Worm (Caenorhabditis elegans) whole organism, L4 larva: ENCODE results near the gene srt-23.

Experiments used
- D1046.2 ChIP-seq: fragments of 200-800 bp; sonication (Bioruptor generic); IDR thresholded peaks from 2 replicates; pipeline ENCODE4 v1.3.6; 2022; ENCODE audit warnings: missing genetic modification characterization, missing compliant biosample characterization
- R02D3.7 ChIP-seq: fragments of 150-350 bp; sonication (generic microtip); optimal IDR thresholded peaks from 3 replicates; lab custom pipeline; 2014; ENCODE audit warnings: missing biosample characterization, missing genetic modification characterization
- T20F7.1 ChIP-seq: fragments of 200-800 bp; sonication (Bioruptor generic); optimal IDR thresholded peaks from 2 replicates; lab custom pipeline; 2018; ENCODE audit warnings: mild to moderate bottlenecking, missing genetic modification characterization, missing compliant biosample characterization
- Y105C5A.15 ChIP-seq: fragments of 200-800 bp; sonication (Bioruptor generic); IDR thresholded peaks from 2 replicates; pipeline ENCODE4 v1.3.6; 2022; ENCODE audit warnings: missing genetic modification characterization, missing compliant biosample characterization
- Y48G9A.11 ChIP-seq: fragments of 200-800 bp; sonication (Bioruptor generic); IDR thresholded peaks from 2 replicates; pipeline ENCODE4 v1.3.6; 2022; ENCODE audit warnings: missing genetic modification reagents, missing genetic modification characterization, missing compliant biosample characterization
- aha-1 ChIP-seq: fragments of 150-350 bp; peaks from one replicate; lab custom pipeline; 2014; ENCODE audit warnings: missing biosample characterization, missing genetic modification characterization
- attf-4 ChIP-seq: sonication (generic microtip); optimal IDR thresholded peaks from 3 replicates; lab custom pipeline; 2017; ENCODE audit warnings: missing biosample characterization, missing genetic modification characterization
- ceh-32 ChIP-seq: sonication (generic microtip); optimal IDR thresholded peaks from 2 replicates; lab custom pipeline; 2016; ENCODE audit warnings: mild to moderate bottlenecking, missing genetic modification characterization, missing compliant biosample characterization; ENCODE audit not compliant: poor library complexity
- ceh-82 ChIP-seq: sonication (generic microtip); optimal IDR thresholded peaks from 2 replicates; lab custom pipeline; 2017; ENCODE audit warnings: missing biosample characterization, missing genetic modification characterization
- cey-2 ChIP-seq: sonication (generic microtip); optimal IDR thresholded peaks from 3 replicates; lab custom pipeline; 2017; ENCODE audit warnings: missing genetic modification characterization, mild to moderate bottlenecking, missing compliant biosample characterization, antibody characterized with exemption, borderline replicate concordance; ENCODE audit not compliant: insufficient read depth
- ctbp-1 ChIP-seq: fragments of 200-800 bp; sonication (Bioruptor generic); IDR thresholded peaks from 2 replicates; pipeline ENCODE4 v1.3.6; 2022; ENCODE audit warnings: missing genetic modification reagents, missing genetic modification characterization, missing compliant biosample characterization
- daf-12 ChIP-seq: fragments of 150-350 bp; optimal IDR thresholded peaks from 2 replicates; lab custom pipeline; 2014; ENCODE audit warnings: missing biosample characterization, missing genetic modification reagents, missing genetic modification characterization
- dmd-6 ChIP-seq: fragments of 200-800 bp; sonication (Bioruptor generic); IDR thresholded peaks from 2 replicates; pipeline ENCODE4 v1.3.6; 2022; ENCODE audit warnings: missing genetic modification reagents, missing genetic modification characterization, missing compliant biosample characterization
- dmd-8 ChIP-seq: fragments of 200-800 bp; sonication (Bioruptor generic); IDR thresholded peaks from 2 replicates; pipeline ENCODE4 v1.3.6; 2022; ENCODE audit warnings: missing genetic modification characterization, missing compliant biosample characterization
- jun-1 ChIP-seq: fragments of 150-350 bp; optimal IDR thresholded peaks from 2 replicates; lab custom pipeline; 2014; ENCODE audit warnings: missing biosample characterization, missing genetic modification reagents, missing genetic modification characterization
- lim-7 ChIP-seq: fragments of 200-800 bp; sonication (Bioruptor generic); IDR thresholded peaks from 2 replicates; pipeline ENCODE4 v1.3.6; 2022; ENCODE audit warnings: missing genetic modification characterization, missing compliant biosample characterization
- lin-29 ChIP-seq: fragments of 200-800 bp; sonication (Bioruptor generic); IDR thresholded peaks from 2 replicates; pipeline ENCODE4 v1.3.6; 2022; ENCODE audit warnings: missing genetic modification reagents, missing genetic modification characterization, missing compliant biosample characterization
- lin-38 ChIP-seq: fragments of 200-800 bp; sonication (Bioruptor generic); IDR thresholded peaks from 2 replicates; pipeline ENCODE4 v1.3.6; 2022; ENCODE audit warnings: missing genetic modification reagents, missing genetic modification characterization, missing compliant biosample characterization
- mdl-1 ChIP-seq, 2 experiments: fragments of 150-350 bp in 1 of 2; sonication (generic microtip) in 1 of 2; optimal IDR thresholded peaks; 2 replicates each; lab custom pipeline; 2014 to 2017; ENCODE audit warnings: missing biosample characterization in 2 of 2, missing genetic modification characterization in 2 of 2
- mep-1 ChIP-seq: fragments of 150-350 bp; sonication (generic microtip); optimal IDR thresholded peaks from 3 replicates; lab custom pipeline; 2014; ENCODE audit warnings: missing biosample characterization, missing genetic modification characterization
- mxl-2 ChIP-seq: fragments of 200-800 bp; sonication (Bioruptor generic); conservative IDR thresholded peaks from 2 replicates; pipeline ENCODE4 v1.3.6; 2022; ENCODE audit warnings: missing genetic modification reagents, missing genetic modification characterization, missing compliant biosample characterization
- nhr-25 ChIP-seq: sonication (generic microtip); optimal IDR thresholded peaks from 2 replicates; lab custom pipeline; 2017; ENCODE audit warnings: missing genetic modification characterization, mild to moderate bottlenecking, missing compliant biosample characterization, antibody characterized with exemption, moderate library complexity, borderline replicate concordance; ENCODE audit not compliant: insufficient read depth
- nhr-28 ChIP-seq: fragments of 150-350 bp; optimal IDR thresholded peaks from 2 replicates; lab custom pipeline; 2014; ENCODE audit warnings: missing biosample characterization, missing genetic modification characterization
- nhr-41 ChIP-seq: fragments of 200-800 bp; sonication (Bioruptor generic); IDR thresholded peaks from 2 replicates; pipeline ENCODE4 v1.3.6; 2022; ENCODE audit warnings: missing genetic modification reagents, missing genetic modification characterization, missing compliant biosample characterization
- nhr-48 ChIP-seq: sonication (generic microtip); optimal IDR thresholded peaks from 2 replicates; lab custom pipeline; 2016; ENCODE audit warnings: mild to moderate bottlenecking, missing genetic modification characterization, missing compliant biosample characterization
- nhr-77 ChIP-seq: fragments of 150-350 bp; optimal IDR thresholded peaks from 2 replicates; lab custom pipeline; 2014; ENCODE audit warnings: missing biosample characterization, missing genetic modification characterization
- pqm-1 ChIP-seq: sonication (generic microtip); optimal IDR thresholded peaks from 2 replicates; lab custom pipeline; 2017; ENCODE audit warnings: missing biosample characterization, missing genetic modification characterization
- sdz-12 ChIP-seq: fragments of 200-800 bp; sonication (Bioruptor generic); optimal IDR thresholded peaks from 2 replicates; lab custom pipeline; 2018; ENCODE audit warnings: mild to moderate bottlenecking, missing genetic modification characterization, missing compliant biosample characterization
- snpc-1.2 ChIP-seq: fragments of 200-800 bp; sonication (Bioruptor generic); IDR thresholded peaks from 2 replicates; pipeline ENCODE4 v1.3.6; 2022; ENCODE audit warnings: missing genetic modification reagents, missing genetic modification characterization, missing compliant biosample characterization
- snpc-4 ChIP-seq: fragments of 150-350 bp; optimal IDR thresholded peaks from 2 replicates; lab custom pipeline; 2014; ENCODE audit warnings: missing biosample characterization, missing genetic modification characterization
- spr-3 ChIP-seq: fragments of 200-800 bp; sonication (Bioruptor generic); optimal IDR thresholded peaks from 2 replicates; lab custom pipeline; 2018; ENCODE audit warnings: mild to moderate bottlenecking, missing genetic modification characterization, missing compliant biosample characterization
- tra-1 ChIP-seq: fragments of 200-800 bp; sonication (Bioruptor generic); IDR thresholded peaks from 2 replicates; pipeline ENCODE4 v1.3.6; 2022; ENCODE audit warnings: missing genetic modification reagents, missing genetic modification characterization, missing compliant biosample characterization
- unc-39 ChIP-seq: sonication (generic microtip); optimal IDR thresholded peaks from 2 replicates; lab custom pipeline; 2017; ENCODE audit warnings: missing biosample characterization, missing genetic modification characterization
- unc-62 ChIP-seq, 3 experiments: fragments of 150-350 bp in 1 of 3; sonication (generic microtip); optimal IDR thresholded peaks in 2 of 3; peaks in 1 of 3; 1 replicate in 1 of 3; 2 replicates in 2 of 3; lab custom pipeline; 2014 to 2017; ENCODE audit warnings: missing biosample characterization in 3 of 3, missing genetic modification characterization in 3 of 3, missing genetic modification reagents in 3 of 3, missing genotype in 1 of 3
- vab-7 ChIP-seq: fragments of 200-800 bp; sonication (Bioruptor generic); IDR thresholded peaks from 2 replicates; pipeline ENCODE4 v1.3.6; 2022; ENCODE audit warnings: missing genetic modification reagents, missing genetic modification characterization, missing compliant biosample characterization
- zfp-2 ChIP-seq: sonication (generic microtip); optimal IDR thresholded peaks from 2 replicates; lab custom pipeline; 2016; ENCODE audit warnings: mild to moderate bottlenecking, missing genetic modification characterization, missing compliant biosample characterization
- zip-11 ChIP-seq: fragments of 200-800 bp; sonication (Bioruptor generic); IDR thresholded peaks from 2 replicates; pipeline ENCODE4 v1.3.6; 2022; ENCODE audit warnings: missing genetic modification characterization, missing compliant biosample characterization
- zip-2 ChIP-seq: fragments of 150-350 bp; optimal IDR thresholded peaks from 2 replicates; lab custom pipeline; 2014; ENCODE audit warnings: missing biosample characterization, missing genetic modification characterization

srt-23 gene

DNA sequence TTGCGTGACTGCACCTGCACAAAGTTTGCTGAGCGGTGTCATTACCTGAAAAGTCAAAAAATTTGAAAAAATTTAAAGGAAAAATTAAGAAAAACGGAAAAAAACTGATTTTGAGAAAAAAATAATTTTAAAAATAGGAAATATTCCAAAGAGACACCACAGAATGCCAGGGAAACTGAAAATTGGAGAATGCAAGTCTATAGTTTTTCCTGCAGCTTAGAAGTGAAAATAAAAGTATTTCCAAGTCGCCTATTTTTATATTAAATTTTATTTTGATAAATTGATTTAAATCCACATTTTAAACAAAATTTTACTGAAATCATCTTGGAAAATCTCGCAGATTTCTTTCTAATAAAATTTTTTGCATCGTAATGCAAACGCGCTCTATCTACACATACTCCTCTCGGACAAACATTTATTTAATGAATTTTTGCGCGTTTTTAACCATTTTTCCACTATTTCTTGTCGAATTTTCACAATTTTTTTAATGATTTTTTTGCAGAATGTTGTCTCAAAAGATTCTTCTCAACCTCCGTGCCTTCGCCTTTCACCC, 40.1 kb downstream of the srt-23 start, which contains the start of the genes F56B3.11 and ech-5 (continued):
- no peak for TF ChIP-seq dmd-8
- TF ChIP-seq nhr-41 (GFP tag; lab: Robert Waterston, UW), result no peak
- no peak for TF ChIP-seq zip-2 (tag; lab: Kevin White, UChicago)
- TF ChIP-seq tra-1 (GFP tag; lab: Robert Waterston, UW), result no peak
- TF ChIP-seq attf-4 (tag; lab: Kevin White, UChicago), result no peak
- TF ChIP-seq nhr-25 (tag; lab: Kevin White, UChicago), result no peak
- no peak for TF ChIP-seq zip-11 (GFP tag; lab: Robert Waterston, UW)
- peak; percentile 96 for TF ChIP-seq lin-38
- no peak for TF ChIP-seq R02D3.7
- no peak for TF ChIP-seq pqm-1 (tag; lab: Kevin White, UChicago)
- TF ChIP-seq nhr-28, result peak; percentile 7
- no peak for TF ChIP-seq unc-39 (tag; lab: Kevin White, UChicago)
- TF ChIP-seq dmd-6 (GFP tag; lab: Robert Waterston, UW), result no peak; the same call in 1 of the 2 replicates
- TF ChIP-seq D1046.2 (GFP tag; lab: Robert Waterston, UW), result no peak
- peak; percentile 40 for TF ChIP-seq sdz-12
- no peak for TF ChIP-seq snpc-1.2
- no peak for TF ChIP-seq T20F7.1 (GFP tag; lab: Kevin White, UChicago)
- TF ChIP-seq lin-29, result no peak
- TF ChIP-seq ceh-32 (tag; lab: Kevin White, UChicago), result no peak
- TF ChIP-seq Y105C5A.15 (GFP tag; lab: Robert Waterston, UW), result no peak
- peak; percentile 81 for TF ChIP-seq aha-1 (tag; lab: Kevin White, UChicago)
- no peak for TF ChIP-seq daf-12 (tag; lab: Kevin White, UChicago)
- no peak for TF ChIP-seq spr-3 (GFP tag; lab: Kevin White, UChicago)
- TF ChIP-seq lim-7 (GFP tag; lab: Robert Waterston, UW), result no peak
- no peak for TF ChIP-seq ceh-82 (tag; lab: Kevin White, UChicago)
- TF ChIP-seq ctbp-1, result no peak
- TF ChIP-seq nhr-77, result peak; percentile 32
- no peak for TF ChIP-seq jun-1 (tag; lab: Kevin White, UChicago)
- TF ChIP-seq zfp-2 (tag; lab: Kevin White, UChicago), result peak; percentile 61
- no peak for TF ChIP-seq mdl-1 (tag; optimal IDR thresholded peaks at IDR 0.05; lab: Kevin White, UChicago)
- TF ChIP-seq snpc-4 (tag; lab: Kevin White, UChicago), result no peak
- TF ChIP-seq mxl-2 (GFP tag; lab: Robert Waterston, UW), result no peak
- peak; percentile 88 for TF ChIP-seq mep-1 (tag; lab: Kevin White, UChicago)

ce11 chrIV:800518-800917, 44.0 kb downstream of the srt-23 start, which contains the start of gene mrpl-46:
Gene mrpl-46 (plus strand): TSS chrIV:800818.
- no peak for TF ChIP-seq dmd-8
- TF ChIP-seq, all 104 proteins: peak for 0

ce11 chrIV:801162-801561, 44.6 kb downstream of the srt-23 start:
- TF ChIP-seq unc-62 (GFP tag; optimal IDR thresholded peaks at IDR 0.05 in 1 of 2; lab: Kevin White, UChicago), result no peak
- no peak for TF ChIP-seq unc-62 (tag; optimal IDR thresholded peaks at IDR 0.05; lab: Kevin White, UChicago)
- no peak for TF ChIP-seq lim-7 (GFP tag; lab: Robert Waterston, UW)
- TF ChIP-seq nhr-48 (tag; lab: Kevin White, UChicago), result no peak
- TF ChIP-seq zip-11 (GFP tag; lab: Robert Waterston, UW), result no peak
- TF ChIP-seq aha-1 (tag; lab: Kevin White, UChicago), result peak; percentile 81
- TF ChIP-seq vab-7 (GFP tag; lab: Robert Waterston, UW), result no peak
- no peak for TF ChIP-seq cey-2 (tag; lab: Kevin White, UChicago)
- TF ChIP-seq Y48G9A.11 (GFP tag; lab: Robert Waterston, UW), result 0 out of 2 replicates have a peak, but pooled peaks have one; percentile 51
